Fruit fly (Drosophila melanogaster) whole organism, wandering third instar larva: Measurements from ENCODE around the gene CG3062.

ENCODE experiments used
- Abd-B ChIP-seq: fragments of >200 bp; optimal IDR thresholded peaks from 2 replicates; lab custom pipeline; 2017; ENCODE audit warnings: missing biosample characterization, missing genetic modification characterization
- CG32264 ChIP-seq: fragments of 200-800 bp; sonication (Bioruptor generic); optimal IDR thresholded peaks from 2 replicates; lab custom pipeline; 2016; ENCODE audit warnings: missing biosample characterization, missing genetic modification characterization
- CG9705 ChIP-seq: fragments of 200-800 bp; sonication (Bioruptor generic); optimal IDR thresholded peaks from 2 replicates; lab custom pipeline; 2018; ENCODE audit warnings: missing biosample characterization, mild to moderate bottlenecking, missing genetic modification characterization
- CrebA ChIP-seq: fragments of 200-800 bp; sonication (Bioruptor generic); optimal IDR thresholded peaks from 2 replicates; lab custom pipeline; 2016; ENCODE audit warnings: missing biosample characterization, mild to moderate bottlenecking, missing genetic modification characterization, borderline replicate concordance
- Dfd ChIP-seq: fragments of >200 bp; optimal IDR thresholded peaks from 2 replicates; lab custom pipeline; 2017; ENCODE audit warnings: missing biosample characterization, missing genetic modification characterization
- Dif ChIP-seq: fragments of 200-275, 200-300 bp; sonication (Bioruptor generic); optimal IDR thresholded peaks from 2 replicates; lab custom pipeline; 2018; ENCODE audit warnings: missing biosample characterization, missing genetic modification characterization; ENCODE audit not compliant: partially characterized antibody
- GATAd ChIP-seq: sonication (Bioruptor generic); optimal IDR thresholded peaks from 2 replicates; lab custom pipeline; 2016; ENCODE audit warnings: missing biosample characterization, missing genetic modification characterization
- HLH106 ChIP-seq: fragments of 200-800 bp; optimal IDR thresholded peaks from 3 replicates; lab custom pipeline; 2019; ENCODE audit warnings: missing biosample characterization, mild to moderate bottlenecking, missing genetic modification characterization, moderate library complexity
- Hnf4 ChIP-seq: fragments of 200-800 bp; sonication (Bioruptor generic); optimal IDR thresholded peaks from 2 replicates; lab custom pipeline; 2016; ENCODE audit warnings: missing biosample characterization, mild to moderate bottlenecking, missing genetic modification characterization
- Hr78 ChIP-seq: fragments of >200 bp; optimal IDR thresholded peaks from 2 replicates; lab custom pipeline; 2017; ENCODE audit warnings: missing biosample characterization, missing genetic modification characterization
- Hr83 ChIP-seq: fragments of 200-300 bp; sonication (Bioruptor generic); optimal IDR thresholded peaks from 2 replicates; lab custom pipeline; 2016; ENCODE audit warnings: missing biosample characterization, mild to moderate bottlenecking, missing genetic modification characterization, moderate library complexity; ENCODE audit not compliant: poor library complexity, severe bottlenecking
- Jra ChIP-seq: sonication (Bioruptor generic); optimal IDR thresholded peaks from 2 replicates; lab custom pipeline; 2016; ENCODE audit warnings: missing biosample characterization, missing genetic modification characterization
- Myc ChIP-seq: fragments of >200 bp; optimal IDR thresholded peaks from 2 replicates; lab custom pipeline; 2017
- N ChIP-seq: fragments of >200 bp; optimal IDR thresholded peaks from 2 replicates; lab custom pipeline; 2018; ENCODE audit warnings: missing biosample characterization, missing external identifiers, missing genetic modification characterization
- OdsH ChIP-seq: fragments of 200-800 bp; sonication (Bioruptor generic); optimal IDR thresholded peaks from 2 replicates; lab custom pipeline; 2016; ENCODE audit warnings: missing biosample characterization, mild to moderate bottlenecking, missing genetic modification characterization
- Rel ChIP-seq, 2 experiments: fragments of 200-800 bp; sonication (Bioruptor generic) in 1 of 2; optimal IDR thresholded peaks; 2 replicates in 1 of 2; 3 replicates in 1 of 2; lab custom pipeline; 2016 to 2019; ENCODE audit warnings: mild to moderate bottlenecking in 2 of 2, missing biosample characterization in 2 of 2, missing genetic modification characterization in 2 of 2, moderate library complexity in 1 of 2
- Sp1 ChIP-seq: fragments of 200-800 bp; sonication (Bioruptor generic); optimal IDR thresholded peaks from 3 replicates; lab custom pipeline; 2019; ENCODE audit warnings: missing biosample characterization, mild to moderate bottlenecking, missing genetic modification characterization, moderate library complexity
- Vsx2 ChIP-seq: fragments of 200-300, 225-300 bp; sonication (Bioruptor generic); optimal IDR thresholded peaks from 2 replicates; lab custom pipeline; 2018; ENCODE audit warnings: missing biosample characterization, missing genetic modification characterization; ENCODE audit not compliant: partially characterized antibody
- brk ChIP-seq: fragments of 200-800 bp; sonication (Bioruptor generic); optimal IDR thresholded peaks from 2 replicates; lab custom pipeline; 2016; ENCODE audit warnings: missing biosample characterization, mild to moderate bottlenecking, missing genetic modification characterization
- dmrt93B ChIP-seq: fragments of 200-800 bp; sonication (Bioruptor generic); optimal IDR thresholded peaks from 2 replicates; lab custom pipeline; 2018; ENCODE audit warnings: missing biosample characterization, mild to moderate bottlenecking, missing genetic modification characterization
- dsf ChIP-seq: sonication (Bioruptor generic); optimal IDR thresholded peaks from 2 replicates; lab custom pipeline; 2016; ENCODE audit warnings: missing biosample characterization, missing genetic modification characterization, borderline replicate concordance
- ey ChIP-seq: fragments of 200-800 bp; sonication (Bioruptor generic); optimal IDR thresholded peaks from 2 replicates; lab custom pipeline; 2016; ENCODE audit warnings: missing biosample characterization, missing genetic modification characterization
- fru ChIP-seq: fragments of 200-800 bp; sonication (Bioruptor generic); optimal IDR thresholded peaks from 3 replicates; lab custom pipeline; 2016; ENCODE audit warnings: missing biosample characterization, mild to moderate bottlenecking, missing genetic modification characterization
- h ChIP-seq: fragments of 200-800 bp; sonication (Bioruptor generic); optimal IDR thresholded peaks from 3 replicates; lab custom pipeline; 2016; ENCODE audit warnings: missing biosample characterization, mild to moderate bottlenecking, missing genetic modification characterization
- jim ChIP-seq: fragments of 175-275, 200-325 bp; sonication (Bioruptor generic); optimal IDR thresholded peaks from 2 replicates; lab custom pipeline; 2016; ENCODE audit warnings: missing biosample characterization, mild to moderate bottlenecking, missing genetic modification characterization
- psq ChIP-seq: fragments of 200-800 bp; sonication (Bioruptor generic); optimal IDR thresholded peaks from 3 replicates; lab custom pipeline; 2017; ENCODE audit warnings: missing biosample characterization, mild to moderate bottlenecking, missing genetic modification characterization, moderate library complexity
- rgr ChIP-seq: fragments of 200-800 bp; sonication (Bioruptor generic); optimal IDR thresholded peaks from 3 replicates; lab custom pipeline; 2016; ENCODE audit warnings: missing biosample characterization, mild to moderate bottlenecking, missing genetic modification characterization
- sage ChIP-seq: fragments of 200-800 bp; sonication (Bioruptor generic); optimal IDR thresholded peaks from 2 replicates; lab custom pipeline; 2016; ENCODE audit warnings: missing biosample characterization, mild to moderate bottlenecking, missing genetic modification characterization
- tai ChIP-seq: sonication (Bioruptor generic); optimal IDR thresholded peaks from 2 replicates; lab custom pipeline; 2016; ENCODE audit warnings: missing biosample characterization, missing genetic modification characterization
- usp ChIP-seq: fragments of >200 bp; optimal IDR thresholded peaks from 2 replicates; lab custom pipeline; 2017; ENCODE audit warnings: missing biosample characterization, missing genetic modification characterization

The CG3062 gene

dm6 chrX:4660642-4661252, 16.1 kb upstream of the CG3062 start:
- TF ChIP-seq psq (GFP tag; lab: Kevin White, UChicago), result peak; percentile 47
- TF ChIP-seq h (GFP tag; lab: Kevin White, UChicago), result no peak

DNA sequence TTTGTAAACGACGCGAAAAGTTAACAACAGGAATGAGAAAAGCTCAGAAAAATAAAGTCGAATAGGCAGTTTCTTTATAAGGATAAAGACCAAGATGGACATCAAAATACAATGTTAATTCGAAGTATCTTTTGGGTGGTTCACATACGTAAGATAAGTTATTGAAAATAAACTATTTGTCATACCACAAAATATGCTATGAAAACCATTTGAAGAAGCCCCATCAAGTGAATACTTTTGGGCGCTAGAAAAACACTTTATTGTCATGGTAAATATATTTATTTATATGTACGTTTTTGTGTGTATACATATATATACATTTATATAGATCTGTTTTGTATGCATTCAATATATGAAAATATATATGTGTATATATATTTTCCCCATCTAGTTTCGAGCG, 13.2 kb upstream of the CG3062 start:
- TF ChIP-seq Myc (lab: Kevin White, UChicago) (peak; percentile 76), h (GFP tag; lab: Kevin White, UChicago) (no peak), CrebA (no peak), tai (GFP tag; lab: Kevin White, UChicago) (no peak), Dif (GFP tag; lab: Kevin White, UChicago) (no peak), CG32264 (GFP tag; lab: Kevin White, UChicago) (no peak), N (GFP tag; lab: Kevin White, UChicago) (peak; percentile 39), Abd-B (no peak), psq (GFP tag; lab: Kevin White, UChicago) (no peak), Vsx2 (GFP tag; lab: Kevin White, UChicago) (no peak), GATAd (no peak), Hr78 (GFP tag; lab: Kevin White, UChicago) (no peak)

- TF ChIP-seq Dif (GFP tag; lab: Kevin White, UChicago) (no peak), Hr78 (GFP tag; lab: Kevin White, UChicago) (no peak), fru (GFP tag; lab: Kevin White, UChicago) (no peak), h (GFP tag; lab: Kevin White, UChicago) (no peak), jim (no peak), psq (GFP tag; lab: Kevin White, UChicago) (no peak), ey (GFP tag; lab: Kevin White, UChicago) (no peak)
These were observed 9.7 kb upstream of the CG3062 start, which contains the start of gene CG15473 for dm6 chrX:4654397-4654796. CG15473 (minus strand) TSS chrX:4654497.

DNA sequence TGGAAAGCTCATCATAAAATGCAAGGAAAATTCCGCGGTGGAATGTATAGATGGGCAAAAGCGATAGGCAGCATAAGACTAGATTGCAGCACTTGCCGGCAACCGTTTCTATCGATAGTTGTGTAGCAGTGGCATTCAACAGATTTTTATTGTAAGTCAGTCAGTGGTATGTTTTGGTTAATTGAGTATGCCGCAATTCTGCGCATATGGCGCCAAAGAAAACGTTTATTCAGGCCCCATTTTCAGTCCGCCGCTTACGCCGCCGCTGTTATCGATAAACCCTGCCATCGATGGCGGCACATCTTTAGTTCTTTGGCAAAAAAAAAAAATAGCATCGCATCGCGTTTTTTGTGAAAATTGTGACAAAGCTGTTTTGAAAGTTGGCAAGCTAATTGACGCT, 5.1 kb upstream of the CG3062 start, which contains the start of the genes Cbp80 and Torsin:
Cbp80 (plus strand) TSS at position 265 of the 400 bp plus-strand sequence.
Torsin (minus strand) TSS at position 282 of the 400 bp plus-strand sequence.
- TF ChIP-seq tai (GFP tag; lab: Kevin White, UChicago) (no peak), Vsx2 (GFP tag; lab: Kevin White, UChicago) (no peak), GATAd (no peak), psq (GFP tag; lab: Kevin White, UChicago) (no peak), h (GFP tag; lab: Kevin White, UChicago) (no peak), usp (no peak), dsf (no peak), Sp1 (GFP tag; lab: Kevin White, UChicago) (no peak), rgr (GFP tag; lab: Kevin White, UChicago) (peak; percentile 54)

- TF ChIP-seq Dif (GFP tag; lab: Kevin White, UChicago) (no peak), CG32264 (GFP tag; lab: Kevin White, UChicago) (no peak), Hr83 (no peak), h (GFP tag; lab: Kevin White, UChicago) (no peak), Dfd (GFP tag; lab: Kevin White, UChicago) (no peak), Jra (no peak), sage (no peak), rgr (GFP tag; lab: Kevin White, UChicago) (no peak), fru (GFP tag; lab: Kevin White, UChicago) (no peak), dsf (no peak), Myc (lab: Kevin White, UChicago) (no peak), CG9705 (GFP tag; lab: Kevin White, UChicago) (no peak), ey (GFP tag; lab: Kevin White, UChicago) (no peak), Sp1 (GFP tag; lab: Kevin White, UChicago) (no peak)
- TF ChIP-seq, all 38 proteins: peak for 0
These were observed 2.8 kb upstream of the CG3062 start, which contains the start of the genes HLH4C and mRpL30 for dm6 chrX:4647316-4648046. HLH4C (minus strand) TSS chrX:4647414. mRpL30 (plus strand) TSS chrX:4647871.

dm6 chrX:4643887-4644286, 781 bp downstream of the CG3062 start, which contains the start of gene CG3081:
CG3081 (minus strand) TSS chrX:4643987.
- no peak for TF ChIP-seq Hnf4
- TF ChIP-seq Sp1 (GFP tag; lab: Kevin White, UChicago), result no peak
- TF ChIP-seq h (GFP tag; lab: Kevin White, UChicago), result no peak
- TF ChIP-seq OdsH (GFP tag; lab: Kevin White, UChicago), result no peak
- no peak for TF ChIP-seq CrebA
- TF ChIP-seq N (GFP tag; lab: Kevin White, UChicago), result no peak
- no peak for TF ChIP-seq HLH106 (tag; lab: Kevin White, UChicago)
- TF ChIP-seq Dfd (GFP tag; lab: Kevin White, UChicago), result no peak
- no peak for TF ChIP-seq brk
- TF ChIP-seq Myc (lab: Kevin White, UChicago), result no peak
- TF ChIP-seq Hr83, result no peak
- no peak for TF ChIP-seq CG9705 (GFP tag; lab: Kevin White, UChicago)
- no peak for TF ChIP-seq Rel (GFP tag; optimal IDR thresholded peaks at IDR 0.05; lab: Kevin White, UChicago)
- no peak for TF ChIP-seq Rel (tag; optimal IDR thresholded peaks at IDR 0.05; lab: Kevin White, UChicago)
- TF ChIP-seq GATAd, result no peak
- TF ChIP-seq dmrt93B (GFP tag; lab: Kevin White, UChicago), result no peak
- no peak for TF ChIP-seq psq (GFP tag; lab: Kevin White, UChicago)
- TF ChIP-seq Jra, result no peak
